Worm (Caenorhabditis elegans) whole organism, L4 larva: Measurements from ENCODE around the gene clec-139.

Source experiments
- F37D6.2 ChIP-seq: sonication (generic microtip); optimal IDR thresholded peaks from 2 replicates; lab custom pipeline; 2016; ENCODE audit warnings: mild to moderate bottlenecking, missing genetic modification characterization, missing compliant biosample characterization
- R02D3.7 ChIP-seq: fragments of 150-350 bp; sonication (generic microtip); optimal IDR thresholded peaks from 3 replicates; lab custom pipeline; 2014; ENCODE audit warnings: missing biosample characterization, missing genetic modification characterization
- Y48G9A.11 ChIP-seq: fragments of 200-800 bp; sonication (Bioruptor generic); IDR thresholded peaks from 2 replicates; pipeline ENCODE4 v1.3.6; 2022; ENCODE audit warnings: missing genetic modification reagents, missing genetic modification characterization, missing compliant biosample characterization
- aha-1 ChIP-seq: fragments of 150-350 bp; peaks from one replicate; lab custom pipeline; 2014; ENCODE audit warnings: missing biosample characterization, missing genetic modification characterization
- aly-2 ChIP-seq: sonication (generic microtip); optimal IDR thresholded peaks from 2 replicates; lab custom pipeline; 2018; ENCODE audit warnings: missing biosample characterization, missing genetic modification characterization
- ceh-20 ChIP-seq: fragments of 200-800 bp; sonication (Bioruptor generic); IDR thresholded peaks from 2 replicates; pipeline ENCODE4 v1.3.6; 2022; ENCODE audit warnings: missing genetic modification reagents, missing genetic modification characterization, missing compliant biosample characterization
- ceh-28 ChIP-seq: fragments of 150-350 bp; optimal IDR thresholded peaks from 2 replicates; lab custom pipeline; 2014; ENCODE audit warnings: missing biosample characterization, missing genetic modification reagents, missing genetic modification characterization
- ceh-62 ChIP-seq: sonication (generic microtip); optimal IDR thresholded peaks from 2 replicates; lab custom pipeline; 2017; ENCODE audit warnings: missing biosample characterization, missing genetic modification characterization
- cey-2 ChIP-seq: sonication (generic microtip); optimal IDR thresholded peaks from 3 replicates; lab custom pipeline; 2017; ENCODE audit warnings: missing genetic modification characterization, mild to moderate bottlenecking, missing compliant biosample characterization, antibody characterized with exemption, borderline replicate concordance; ENCODE audit not compliant: insufficient read depth
- daf-12 ChIP-seq: fragments of 150-350 bp; optimal IDR thresholded peaks from 2 replicates; lab custom pipeline; 2014; ENCODE audit warnings: missing biosample characterization, missing genetic modification reagents, missing genetic modification characterization
- daf-16 ChIP-seq, 3 experiments: sonication (generic microtip); optimal IDR thresholded peaks; 2 replicates each; lab custom pipeline; 2016 to 2017; ENCODE audit warnings: missing genetic modification characterization in 3 of 3, missing genetic modification reagents in 3 of 3, mild to moderate bottlenecking in 2 of 3, missing compliant biosample characterization in 2 of 3, missing biosample characterization in 1 of 3, moderate library complexity in 1 of 3
- daf-8 ChIP-seq: fragments of 200-800 bp; sonication (Bioruptor generic); IDR thresholded peaks from 2 replicates; pipeline ENCODE4 v1.3.6; 2022; ENCODE audit warnings: missing genetic modification characterization, missing compliant biosample characterization
- dmd-6 ChIP-seq: fragments of 200-800 bp; sonication (Bioruptor generic); IDR thresholded peaks from 2 replicates; pipeline ENCODE4 v1.3.6; 2022; ENCODE audit warnings: missing genetic modification reagents, missing genetic modification characterization, missing compliant biosample characterization
- dmd-8 ChIP-seq: fragments of 200-800 bp; sonication (Bioruptor generic); IDR thresholded peaks from 2 replicates; pipeline ENCODE4 v1.3.6; 2022; ENCODE audit warnings: missing genetic modification characterization, missing compliant biosample characterization
- dve-1 ChIP-seq: sonication (generic microtip); optimal IDR thresholded peaks from 2 replicates; lab custom pipeline; 2017; ENCODE audit warnings: antibody characterized with exemption, mild to moderate bottlenecking, missing genetic modification characterization, missing compliant biosample characterization; ENCODE audit not compliant: insufficient read depth
- fkh-10 ChIP-seq: fragments of 150-350 bp; optimal IDR thresholded peaks from 2 replicates; lab custom pipeline; 2014; ENCODE audit warnings: missing biosample characterization, missing genetic modification reagents, missing genetic modification characterization
- hlh-11 ChIP-seq: fragments of 200-800 bp; sonication (Bioruptor generic); optimal IDR thresholded peaks from 2 replicates; lab custom pipeline; 2018; ENCODE audit warnings: mild to moderate bottlenecking, missing genetic modification characterization, missing compliant biosample characterization
- hlh-30 ChIP-seq: sonication (generic microtip); optimal IDR thresholded peaks from 2 replicates; lab custom pipeline; 2017; ENCODE audit warnings: antibody characterized with exemption, mild to moderate bottlenecking, missing genetic modification characterization, missing compliant biosample characterization; ENCODE audit not compliant: insufficient read depth
- lin-1 ChIP-seq: fragments of 200-800 bp; sonication (Bioruptor generic); IDR thresholded peaks from 2 replicates; pipeline ENCODE4 v1.3.6; 2022; ENCODE audit warnings: missing genetic modification reagents, missing genetic modification characterization, missing compliant biosample characterization
- lin-15B ChIP-seq: fragments of 150-350 bp; sonication (generic microtip); optimal IDR thresholded peaks from 3 replicates; lab custom pipeline; 2014; ENCODE audit warnings: missing biosample characterization, missing genetic modification characterization
- lin-38 ChIP-seq: fragments of 200-800 bp; sonication (Bioruptor generic); IDR thresholded peaks from 2 replicates; pipeline ENCODE4 v1.3.6; 2022; ENCODE audit warnings: missing genetic modification reagents, missing genetic modification characterization, missing compliant biosample characterization
- mxl-2 ChIP-seq: fragments of 200-800 bp; sonication (Bioruptor generic); conservative IDR thresholded peaks from 2 replicates; pipeline ENCODE4 v1.3.6; 2022; ENCODE audit warnings: missing genetic modification reagents, missing genetic modification characterization, missing compliant biosample characterization
- nhr-11 ChIP-seq: fragments of 150-350 bp; optimal IDR thresholded peaks from 2 replicates; lab custom pipeline; 2014; ENCODE audit warnings: missing biosample characterization, missing genetic modification characterization
- nhr-237 ChIP-seq: sonication (generic microtip); optimal IDR thresholded peaks from 2 replicates; lab custom pipeline; 2017; ENCODE audit warnings: missing biosample characterization, missing genetic modification characterization
- nhr-28 ChIP-seq: fragments of 150-350 bp; optimal IDR thresholded peaks from 2 replicates; lab custom pipeline; 2014; ENCODE audit warnings: missing biosample characterization, missing genetic modification characterization
- nhr-41 ChIP-seq: fragments of 200-800 bp; sonication (Bioruptor generic); IDR thresholded peaks from 2 replicates; pipeline ENCODE4 v1.3.6; 2022; ENCODE audit warnings: missing genetic modification reagents, missing genetic modification characterization, missing compliant biosample characterization
- nhr-48 ChIP-seq: sonication (generic microtip); optimal IDR thresholded peaks from 2 replicates; lab custom pipeline; 2016; ENCODE audit warnings: mild to moderate bottlenecking, missing genetic modification characterization, missing compliant biosample characterization
- pha-4 ChIP-seq, 2 experiments: fragments of 150-350 bp in 1 of 2; fragments of 200-800 bp in 1 of 2; sonication (Bioruptor generic) in 1 of 2; IDR thresholded peaks in 1 of 2; optimal IDR thresholded peaks in 1 of 2; 2 replicates each; pipeline versions ENCODE4 v1.3.6 to Lab custom; 2014 to 2022; ENCODE audit warnings: missing genetic modification characterization in 2 of 2, missing genetic modification reagents in 2 of 2, missing biosample characterization in 1 of 2, missing compliant biosample characterization in 1 of 2
- php-3 ChIP-seq: fragments of 200-800 bp; sonication (Bioruptor generic); IDR thresholded peaks from 2 replicates; pipeline ENCODE4 v1.3.6; 2022; ENCODE audit warnings: missing genetic modification reagents, missing genetic modification characterization, missing compliant biosample characterization
- pqm-1 ChIP-seq: sonication (generic microtip); optimal IDR thresholded peaks from 2 replicates; lab custom pipeline; 2017; ENCODE audit warnings: missing biosample characterization, missing genetic modification characterization
- sdz-12 ChIP-seq: fragments of 200-800 bp; sonication (Bioruptor generic); optimal IDR thresholded peaks from 2 replicates; lab custom pipeline; 2018; ENCODE audit warnings: mild to moderate bottlenecking, missing genetic modification characterization, missing compliant biosample characterization
- snpc-4 ChIP-seq: fragments of 150-350 bp; optimal IDR thresholded peaks from 2 replicates; lab custom pipeline; 2014; ENCODE audit warnings: missing biosample characterization, missing genetic modification characterization
- zag-1 ChIP-seq: fragments of 150-350 bp; optimal IDR thresholded peaks from 2 replicates; lab custom pipeline; 2014; ENCODE audit warnings: missing biosample characterization, missing genetic modification characterization

Gene clec-139

DNA sequence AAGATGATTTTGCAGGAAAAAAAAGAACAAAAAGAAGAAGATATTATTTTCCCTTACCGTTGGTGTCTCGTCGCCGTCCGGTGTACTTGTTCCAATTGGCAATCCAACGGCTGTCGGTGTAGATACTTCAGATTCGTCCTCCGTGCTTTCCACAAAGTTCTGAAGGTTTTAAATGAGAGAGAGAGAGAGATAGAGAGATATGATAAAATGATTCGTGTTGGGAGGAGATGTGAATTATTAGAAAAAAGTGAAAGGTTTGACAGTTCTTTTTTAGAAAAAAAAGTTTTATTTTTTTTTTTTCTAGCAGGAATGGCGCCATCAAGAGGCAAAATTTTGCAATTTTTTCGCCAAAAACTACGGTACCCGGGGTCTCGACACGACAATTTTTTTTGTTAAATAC lies 21.3 kb downstream of the clec-139 start:
- no peak for TF ChIP-seq dmd-8 (GFP tag; lab: Robert Waterston, UW)
- peak; percentile 32 for TF ChIP-seq nhr-28 (tag; lab: Kevin White, UChicago)
- no peak for TF ChIP-seq nhr-48 (tag; lab: Kevin White, UChicago)
- no peak for TF ChIP-seq aly-2 (tag; lab: Kevin White, UChicago)
- TF ChIP-seq dmd-6 (GFP tag; lab: Robert Waterston, UW), result peak; percentile 16; the same call in 1 of the 2 replicates
- no peak for TF ChIP-seq sdz-12 (GFP tag; lab: Kevin White, UChicago)
- TF ChIP-seq aha-1 (tag; lab: Kevin White, UChicago), result peak; percentile 86
- TF ChIP-seq mxl-2 (GFP tag; lab: Robert Waterston, UW), result no peak

DNA sequence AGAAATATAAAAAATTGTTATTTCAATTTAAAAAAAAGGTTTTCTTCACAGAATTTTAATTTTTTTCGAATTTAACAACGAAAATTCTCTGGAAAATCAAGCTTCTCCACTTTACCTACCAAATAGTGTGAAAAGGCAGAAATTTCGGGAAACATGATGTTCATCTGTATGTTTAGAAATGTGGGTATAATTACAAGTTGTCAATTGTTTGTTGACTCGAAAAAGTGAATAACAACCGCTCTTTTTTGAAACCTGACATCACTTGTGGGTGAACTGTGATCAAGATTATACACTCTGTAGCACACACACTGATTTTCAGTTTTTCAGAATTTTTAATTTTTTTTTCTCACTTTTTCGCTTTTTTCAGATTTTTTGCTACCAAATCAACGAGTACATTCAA lies 21.7 kb downstream of the clec-139 start:
- no peak for TF ChIP-seq nhr-11 (tag; lab: Kevin White, UChicago)
- TF ChIP-seq daf-8 (GFP tag; lab: Robert Waterston, UW), result no peak
- TF ChIP-seq R02D3.7 (tag; lab: Kevin White, UChicago), result no peak
- TF ChIP-seq ceh-28 (tag; lab: Kevin White, UChicago), result no peak
- no peak for TF ChIP-seq snpc-4 (tag; lab: Kevin White, UChicago)
- no peak for TF ChIP-seq daf-16 (GFP tag; optimal IDR thresholded peaks at IDR 0.05; lab: Kevin White, UChicago)
- peak; percentile 92 for TF ChIP-seq daf-16 (tag; optimal IDR thresholded peaks at IDR 0.05; lab: Kevin White, UChicago)
- no peak for TF ChIP-seq F37D6.2

ce11 chrII:4598815-4599214 lies 22.7 kb downstream of the clec-139 start:
- TF ChIP-seq pqm-1 (peak; percentile 93), daf-16 (GFP tag; optimal IDR thresholded peaks at IDR 0.05; lab: Kevin White, UChicago) (no peak), daf-16 (tag; optimal IDR thresholded peaks at IDR 0.05; lab: Kevin White, UChicago) (peak; percentile 76), daf-12 (tag; lab: Kevin White, UChicago) (no peak), Y48G9A.11 (GFP tag; lab: Robert Waterston, UW) (no peak), hlh-11 (peak; percentile 54), nhr-41 (GFP tag; lab: Robert Waterston, UW) (peak; percentile 50; the same call in 1 of the 2 replicates), php-3 (GFP tag; lab: Robert Waterston, UW) (0 out of 2 replicates have a peak, but pooled peaks have one; percentile 24), cey-2 (tag; lab: Kevin White, UChicago) (peak; percentile 14), dve-1 (tag; lab: Kevin White, UChicago) (peak; percentile 30), fkh-10 (GFP tag; lab: Kevin White, UChicago) (no peak), dmd-6 (GFP tag; lab: Robert Waterston, UW) (peak; percentile 61), lin-1 (GFP tag; lab: Robert Waterston, UW) (0 out of 2 replicates have a peak, but pooled peaks have one; percentile 10), nhr-28 (tag; lab: Kevin White, UChicago) (peak; percentile 91), lin-15B (tag; lab: Kevin White, UChicago) (no peak), ceh-62 (no peak)

DNA sequence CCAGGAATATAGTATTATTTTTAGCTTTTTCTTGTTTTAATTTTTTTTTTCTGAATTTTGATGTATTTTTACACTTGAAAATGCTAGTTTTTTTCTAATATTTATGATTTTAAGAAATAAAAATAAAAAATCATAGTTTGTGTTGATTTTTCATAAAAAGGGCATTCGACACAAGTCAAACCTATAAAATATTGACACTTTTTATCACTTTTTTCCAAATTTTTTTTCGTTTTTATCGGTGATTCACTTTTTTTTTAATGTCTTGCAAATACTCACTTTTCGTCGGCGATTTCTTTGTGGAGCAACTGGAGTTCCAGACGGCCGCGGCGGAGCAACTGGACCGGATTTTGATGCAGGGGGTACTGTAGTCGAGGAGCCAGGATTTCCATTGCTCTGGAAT lies 24.1 kb downstream of the clec-139 start:
- no peak for TF ChIP-seq nhr-237 (tag; lab: Kevin White, UChicago)
- peak; percentile 57 for TF ChIP-seq nhr-28 (tag; lab: Kevin White, UChicago)
- peak; percentile 3 for TF ChIP-seq hlh-11
- no peak for TF ChIP-seq sdz-12 (GFP tag; lab: Kevin White, UChicago)
- TF ChIP-seq php-3 (GFP tag; lab: Robert Waterston, UW), result peak; percentile 70
- TF ChIP-seq dmd-6 (GFP tag; lab: Robert Waterston, UW), result peak; percentile 26; the same call in 1 of the 2 replicates
- TF ChIP-seq pqm-1, result peak; percentile 18
- TF ChIP-seq daf-16 (GFP tag; optimal IDR thresholded peaks at IDR 0.05; lab: Kevin White, UChicago), result no peak
- peak; percentile 24 for TF ChIP-seq daf-16 (tag; optimal IDR thresholded peaks at IDR 0.05; lab: Kevin White, UChicago)

ce11 chrII:4590660-4591059 lies 30.9 kb downstream of the clec-139 start:
- TF ChIP-seq hlh-30, result no peak
- peak; percentile 12; the same call in 1 of the 2 replicates for TF ChIP-seq lin-38
- peak; percentile 43; the same call in 1 of the 2 replicates for TF ChIP-seq pha-4 (GFP tag; IDR thresholded peaks at IDR 0.05; lab: Robert Waterston, UW)
- no peak for TF ChIP-seq pha-4 (tag; optimal IDR thresholded peaks at IDR 0.05; lab: Kevin White, UChicago)
- 0 out of 2 replicates have a peak, but pooled peaks have one; percentile 12 for TF ChIP-seq ceh-20 (GFP tag; lab: Robert Waterston, UW)
- no peak for TF ChIP-seq zag-1 (tag; lab: Kevin White, UChicago)
